Worm (Caenorhabditis elegans) whole organism, late embryonic: ENCODE results near the gene hosl-1.

Source experiments
- C38D4.7 ChIP-seq: fragments of 200-800 bp; sonication (Bioruptor generic); optimal IDR thresholded peaks from 2 replicates; lab custom pipeline; 2018; ENCODE audit warnings: mild to moderate bottlenecking, missing genetic modification characterization, moderate library complexity, missing compliant biosample characterization
- ama-1 ChIP-seq: fragments of 150-350 bp; optimal IDR thresholded peaks from 2 replicates; lab custom pipeline; 2014
- dve-1 ChIP-seq: sonication (generic microtip); optimal IDR thresholded peaks from 2 replicates; lab custom pipeline; 2017; ENCODE audit warnings: antibody characterized with exemption, mild to moderate bottlenecking, missing genetic modification characterization, missing compliant biosample characterization
- nhr-11 ChIP-seq: fragments of 150-350 bp; optimal IDR thresholded peaks from 2 replicates; lab custom pipeline; 2014; ENCODE audit warnings: missing biosample characterization, missing genetic modification characterization
- pha-4 ChIP-seq: fragments of 150-350 bp; optimal IDR thresholded peaks from 2 replicates; lab custom pipeline; 2018; ENCODE audit warnings: missing biosample characterization, missing genetic modification reagents, missing genetic modification characterization
- pros-1 ChIP-seq: fragments of 150-350 bp; optimal IDR thresholded peaks from 2 replicates; lab custom pipeline; 2014; ENCODE audit warnings: missing biosample characterization, missing genetic modification reagents, missing genetic modification characterization

ce11 chrX:4636821-4637220 lies at the start of gene hosl-1:
- TF ChIP-seq ama-1 (lab: Kevin White, UChicago): no peak
- no peak for TF ChIP-seq dve-1 (tag; lab: Kevin White, UChicago)
- no peak for TF ChIP-seq pros-1 (tag; lab: Kevin White, UChicago)
- TF ChIP-seq pha-4 (tag; lab: Kevin White, UChicago): no peak
- no peak for TF ChIP-seq nhr-11 (tag; lab: Kevin White, UChicago)
- TF ChIP-seq C38D4.7 (GFP tag; lab: Kevin White, UChicago): no peak
